Fruit fly (Drosophila melanogaster): ENCODE data around the gene Dph1.

Dph1 gene

dm6 chr3L:11683819-11684521, 12.8 kb downstream of the Dph1 start, which contains the start of gene Sugb (continued):
- TF ChIP-seq CG1832 (GFP tag; optimal IDR thresholded peaks at IDR 0.05) (no peak), HLH54F (GFP tag; optimal IDR thresholded peaks at IDR 0.05) (peak; percentile 58), fd64A (GFP tag; optimal IDR thresholded peaks at IDR 0.05) (no peak), Mes4 (GFP tag; optimal IDR thresholded peaks at IDR 0.05) (peak; percentile 48), CG1792 (GFP tag; optimal IDR thresholded peaks at IDR 0.05) (peak; percentile 25), CG1529 (GFP tag; optimal IDR thresholded peaks at IDR 0.05) (no peak), bowl (GFP tag; IDR thresholded peaks at IDR 0.05) (no peak), CG7928 (GFP tag; optimal IDR thresholded peaks at IDR 0.05) (no peak), nerfin-1 (tag; optimal IDR thresholded peaks at IDR 0.05) (no peak), CG17361 (GFP tag; IDR thresholded peaks at IDR 0.05) (peak; percentile 48; the same call in 2 of the 3 replicates), nerfin-2 (GFP tag; IDR thresholded peaks at IDR 0.05; ENCODE audit: partially characterized antibody) (no peak), CG3838 (GFP tag; optimal IDR thresholded peaks at IDR 0.05) (peak; percentile 56), Sry-β (GFP tag; optimal IDR thresholded peaks at IDR 0.05) (no peak), fd102C (GFP tag; optimal IDR thresholded peaks at IDR 0.05) (no peak), CG4820 (GFP tag; optimal IDR thresholded peaks at IDR 0.05) (no peak), CHES-1-like (GFP tag; optimal IDR thresholded peaks at IDR 0.05) (peak; percentile 69), pfk (GFP tag; optimal IDR thresholded peaks at IDR 0.05) (peak; percentile 36), HLHmδ (GFP tag; optimal IDR thresholded peaks at IDR 0.05) (no peak), CG17186 (GFP tag; optimal IDR thresholded peaks at IDR 0.05) (no peak), HmgD (GFP tag; optimal IDR thresholded peaks at IDR 0.05) (no peak), Bgb (GFP tag; IDR thresholded peaks at IDR 0.05; ENCODE audit: partially characterized antibody) (peak; percentile 30; the same call in 1 of the 2 replicates), CG10543 (GFP tag; optimal IDR thresholded peaks at IDR 0.05) (peak; percentile 40), fru (optimal IDR thresholded peaks at IDR 0.05) (no peak), Sox100B (GFP tag; optimal IDR thresholded peaks at IDR 0.05) (peak; percentile 54), CG18011 (GFP tag; optimal IDR thresholded peaks at IDR 0.05) (peak; percentile 30), CG13894 (tag; optimal IDR thresholded peaks at IDR 0.05) (peak; percentile 78), CG34422 (GFP tag; IDR thresholded peaks at IDR 0.05) (peak; percentile 62; the same call in 1 of the 3 replicates), btn (GFP tag; optimal IDR thresholded peaks at IDR 0.05) (no peak), CG12155 (GFP tag; optimal IDR thresholded peaks at IDR 0.05) (peak; percentile 71), CG30403 (GFP tag; optimal IDR thresholded peaks at IDR 0.05) (peak; percentile 79), CG8478 (optimal IDR thresholded peaks at IDR 0.05) (no peak), CG14710 (tag; optimal IDR thresholded peaks at IDR 0.05) (peak; percentile 23), Sox102F (GFP tag; optimal IDR thresholded peaks at IDR 0.05) (peak; percentile 42), her (GFP tag; optimal IDR thresholded peaks at IDR 0.05) (no peak), CG9727 (GFP tag; optimal IDR thresholded peaks at IDR 0.05) (peak; percentile 55), ftz-f1 (GFP tag; optimal IDR thresholded peaks at IDR 0.05) (no peak), tgo (GFP tag; IDR thresholded peaks at IDR 0.05) (peak; percentile 52; the same call in 2 of the 3 replicates), Hr39 (optimal IDR thresholded peaks at IDR 0.05) (no peak), CG3163 (GFP tag; optimal IDR thresholded peaks at IDR 0.05) (peak; percentile 55), CG6765 (GFP tag; optimal IDR thresholded peaks at IDR 0.05) (peak; percentile 63), dan (GFP tag; IDR thresholded peaks at IDR 0.05) (no peak), Mad (GFP tag; optimal IDR thresholded peaks at IDR 0.05) (peak; percentile 67), row (GFP tag; IDR thresholded peaks at IDR 0.05) (peak; percentile 83), jigr1 (GFP tag; IDR thresholded peaks at IDR 0.05) (no peak), CG6683 (GFP tag; optimal IDR thresholded peaks at IDR 0.05) (peak; percentile 40), ems (GFP tag; optimal IDR thresholded peaks at IDR 0.05) (peak; percentile 85), Tbp (GFP tag; optimal IDR thresholded peaks at IDR 0.05) (no peak), CG7839 (tag; optimal IDR thresholded peaks at IDR 0.05) (peak; percentile 67), vfl (GFP tag; optimal IDR thresholded peaks at IDR 0.05) (peak; percentile 15), CG2712 (tag; optimal IDR thresholded peaks at IDR 0.05) (peak; percentile 20), disco-r (GFP tag; optimal IDR thresholded peaks at IDR 0.05) (no peak)

Data from whole organism, embryonic.